Worm (Caenorhabditis elegans) whole organism, early embryonic: ENCODE data around the gene C06H5.11.

ENCODE experiments used
- B0310.2 ChIP-seq: sonication (generic microtip); optimal IDR thresholded peaks from 2 replicates; lab custom pipeline; 2016; ENCODE audit warnings: mild to moderate bottlenecking, missing genetic modification characterization, missing compliant biosample characterization
- F13C5.2 ChIP-seq: sonication (generic microtip); optimal IDR thresholded peaks from 2 replicates; lab custom pipeline; 2017; ENCODE audit warnings: mild to moderate bottlenecking, missing genetic modification characterization, inconsistent platforms, missing compliant biosample characterization
- ama-1 ChIP-seq: fragments of 150-350 bp; optimal IDR thresholded peaks from 2 replicates; lab custom pipeline; 2014
- ceh-13 ChIP-seq: fragments of 200-800 bp; sonication (Bioruptor generic); optimal IDR thresholded peaks from 2 replicates; lab custom pipeline; 2018; ENCODE audit warnings: mild to moderate bottlenecking, missing genetic modification characterization, missing compliant biosample characterization
- ceh-36 ChIP-seq: sonication (generic microtip); optimal IDR thresholded peaks from 2 replicates; lab custom pipeline; 2016; ENCODE audit warnings: missing genetic modification characterization, inconsistent platforms, missing compliant biosample characterization
- ets-7 ChIP-seq: sonication (generic microtip); optimal IDR thresholded peaks from 2 replicates; lab custom pipeline; 2016; ENCODE audit warnings: missing genotype, missing genetic modification characterization, missing compliant biosample characterization
- flt-1 ChIP-seq: fragments of 200-800 bp; sonication (Bioruptor generic); IDR thresholded peaks from 2 replicates; pipeline ENCODE4 v1.3.6; 2022; ENCODE audit warnings: missing genetic modification characterization, missing compliant biosample characterization
- hmg-4 ChIP-seq: fragments of 200-800 bp; sonication (Bioruptor generic); optimal IDR thresholded peaks from 2 replicates; lab custom pipeline; 2018; ENCODE audit warnings: mild to moderate bottlenecking, missing genetic modification characterization, missing compliant biosample characterization
- hnd-1 ChIP-seq: sonication (generic microtip); optimal IDR thresholded peaks from 2 replicates; lab custom pipeline; 2016; ENCODE audit warnings: missing genetic modification characterization, missing compliant biosample characterization
- pes-1 ChIP-seq: fragments of 200-800 bp; sonication (Bioruptor generic); IDR thresholded peaks from 2 replicates; pipeline ENCODE4 v1.3.6; 2022; ENCODE audit warnings: missing genetic modification reagents, missing genetic modification characterization, missing compliant biosample characterization
- tra-4 ChIP-seq: sonication (generic microtip); optimal IDR thresholded peaks from 2 replicates; lab custom pipeline; 2017; ENCODE audit warnings: missing genetic modification characterization, missing compliant biosample characterization

DNA sequence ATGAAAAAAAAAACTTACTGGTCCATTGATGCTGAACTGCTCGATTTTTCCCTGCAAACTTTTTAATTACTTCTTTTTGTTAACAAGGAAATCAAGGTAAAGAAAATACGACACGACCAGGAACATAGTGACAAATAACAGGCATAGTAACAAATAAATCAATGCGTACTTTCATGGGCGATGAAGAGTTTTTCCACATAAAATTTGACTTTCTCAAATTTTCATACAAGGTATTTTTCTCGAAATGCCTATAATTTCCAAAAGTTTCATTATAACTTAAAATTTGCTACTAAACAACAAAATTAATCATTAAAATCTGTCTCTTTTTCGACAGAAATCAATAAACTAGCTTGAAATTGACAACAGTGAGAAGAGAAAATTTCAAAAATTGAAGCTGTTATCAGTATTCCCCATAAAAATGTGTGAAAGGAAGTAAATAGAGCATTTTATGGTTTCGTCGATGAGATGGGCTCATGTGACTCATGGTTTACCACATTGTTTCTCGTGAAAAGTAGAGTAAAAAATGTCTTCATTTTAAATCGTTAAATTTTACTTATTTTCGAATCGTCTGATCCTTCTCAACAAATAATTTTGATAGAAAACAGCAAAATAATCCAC is 3.0 kb upstream of the C06H5.11 start, which contains the start of gene fbxa-156:
- TF ChIP-seq ama-1, result no peak
- TF ChIP-seq flt-1 (GFP tag; lab: Robert Waterston, UW), result no peak
- no peak for TF ChIP-seq tra-4
- TF ChIP-seq ets-7 (tag; lab: Kevin White, UChicago), result no peak
- TF ChIP-seq hnd-1 (tag; lab: Kevin White, UChicago), result no peak
- TF ChIP-seq hmg-4, result no peak
- TF ChIP-seq ceh-36 (tag; lab: Kevin White, UChicago), result no peak
- no peak for TF ChIP-seq F13C5.2 (tag; lab: Kevin White, UChicago)
- no peak for TF ChIP-seq B0310.2 (tag; lab: Kevin White, UChicago)
- TF ChIP-seq ceh-13, result no peak
- TF ChIP-seq pes-1, result no peak
